Worm (Caenorhabditis elegans) whole organism, midembryonic: ENCODE measurements around the gene trp-1.

ENCODE experiments used
- cog-1 ChIP-seq: sonication (generic microtip); optimal IDR thresholded peaks from 2 replicates; lab custom pipeline; 2016; ENCODE audit warnings: missing genetic modification characterization, missing compliant biosample characterization
- flt-1 ChIP-seq: fragments of 200-800 bp; sonication (Bioruptor generic); IDR thresholded peaks from 2 replicates; pipeline ENCODE4 v1.3.6; 2022; ENCODE audit warnings: missing genetic modification characterization, missing compliant biosample characterization
- klf-2 ChIP-seq: fragments of 200-800 bp; sonication (Bioruptor generic); conservative IDR thresholded peaks from 2 replicates; pipeline ENCODE4 v1.3.6; 2022; ENCODE audit warnings: missing genetic modification reagents, missing genetic modification characterization, missing compliant biosample characterization
- med-1 ChIP-seq: sonication (generic microtip); optimal IDR thresholded peaks from 2 replicates; lab custom pipeline; 2017; ENCODE audit warnings: missing genetic modification characterization, mild to moderate bottlenecking, missing compliant biosample characterization, antibody characterized with exemption, missing genetic modification reagents; ENCODE audit not compliant: insufficient read depth
- ztf-23 ChIP-seq: fragments of 200-800 bp; sonication (Bioruptor generic); IDR thresholded peaks from 2 replicates; pipeline ENCODE4 v1.3.6; 2022; ENCODE audit warnings: missing genetic modification reagents, missing genetic modification characterization, missing compliant biosample characterization

ce11 chrIII:8518990-8519389 is 15.9 kb upstream of the trp-1 start:
- TF ChIP-seq med-1 (GFP tag; lab: Kevin White, UChicago) = no peak
- TF ChIP-seq cog-1 = no peak
- no peak for TF ChIP-seq flt-1 (GFP tag; lab: Robert Waterston, UW)
- no peak for TF ChIP-seq ztf-23 (GFP tag; lab: Robert Waterston, UW)
- TF ChIP-seq klf-2 (GFP tag; lab: Robert Waterston, UW) = no peak
